Fruit fly (Drosophila melanogaster) whole organism, embryonic: ENCODE data around the gene nesd.

ENCODE experiments used
- Dfd ChIP-seq, 2 experiments: fragments of >200 bp; optimal IDR thresholded peaks; 2 replicates each; lab custom pipeline; 2017; ENCODE audit warnings: missing biosample characterization in 2 of 2, missing genetic modification characterization in 2 of 2
- H15 ChIP-seq: fragments of 200-800 bp; sonication (Bioruptor generic); IDR thresholded peaks from 3 replicates; pipeline ENCODE4 v1.3.6; 2022; ENCODE audit warnings: missing biosample characterization, missing genetic modification characterization
- HHEX ChIP-seq: fragments of 200-800 bp; sonication (Bioruptor generic); optimal IDR thresholded peaks from 3 replicates; lab custom pipeline; 2017; ENCODE audit warnings: missing biosample characterization, mild to moderate bottlenecking, missing genetic modification characterization, missing genetic modification reagents
- Xbp1 ChIP-seq: fragments of 200-800 bp; sonication (Bioruptor generic); optimal IDR thresholded peaks from 3 replicates; lab custom pipeline; 2016; ENCODE audit warnings: missing biosample characterization, mild to moderate bottlenecking, missing genetic modification characterization
- da ChIP-seq: fragments of 200-800 bp; sonication (Bioruptor generic); optimal IDR thresholded peaks from 2 replicates; lab custom pipeline; 2016; ENCODE audit warnings: missing biosample characterization, missing genetic modification characterization
- grn ChIP-seq: fragments of 200-800 bp; sonication (Bioruptor generic); optimal IDR thresholded peaks from 3 replicates; lab custom pipeline; 2017; ENCODE audit warnings: missing biosample characterization, missing genetic modification characterization
- prd ChIP-seq, 3 experiments: fragments of >200 bp in 2 of 3; fragments of 200-800 bp in 1 of 3; sonication (Bioruptor generic) in 1 of 3; optimal IDR thresholded peaks in 2 of 3; IDR thresholded peaks in 1 of 3; 2 replicates in 2 of 3; 3 replicates in 1 of 3; pipeline versions ENCODE4 v1.3.6 to Lab custom; 2017 to 2022; ENCODE audit warnings: missing biosample characterization in 1 of 3, missing genetic modification characterization in 1 of 3

DNA sequence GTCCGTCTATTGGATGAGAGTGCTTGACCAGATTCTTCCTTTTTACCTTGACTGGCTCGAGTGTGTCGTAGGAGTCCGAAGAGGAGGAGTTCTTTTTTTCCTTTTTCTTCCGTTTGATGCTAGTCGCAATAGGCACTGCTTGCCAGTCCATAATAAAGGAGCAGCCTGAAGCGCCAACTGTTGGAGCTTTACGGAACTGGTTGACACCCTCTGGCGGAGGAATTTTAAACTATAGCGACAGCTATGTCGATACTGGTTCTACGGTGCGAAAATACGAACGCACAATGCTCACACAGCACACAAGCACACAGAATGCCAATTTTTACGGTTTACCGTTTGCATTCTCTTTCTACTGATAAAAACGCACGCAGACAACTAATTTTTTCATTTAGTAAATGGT is 12.8 kb downstream of the nesd start:
- no peak for TF ChIP-seq H15 (GFP tag; lab: Robert Waterston, UW)
- no peak for TF ChIP-seq grn
- no peak for TF ChIP-seq prd (optimal IDR thresholded peaks at IDR 0.05; lab: Kevin White, UChicago)
- peak; percentile 40; the same call in 1 of the 3 replicates for TF ChIP-seq prd (GFP tag; IDR thresholded peaks at IDR 0.05; lab: Robert Waterston, UW)
- TF ChIP-seq Xbp1 (GFP tag; lab: Kevin White, UChicago) = no peak
- no peak for TF ChIP-seq Dfd (GFP tag; optimal IDR thresholded peaks at IDR 0.05; lab: Kevin White, UChicago)
- TF ChIP-seq da (GFP tag; lab: Kevin White, UChicago) = no peak
- TF ChIP-seq HHEX (GFP tag; lab: Kevin White, UChicago) = no peak
